Fruit fly (Drosophila melanogaster) whole organism, embryonic: ENCODE results near the gene ebo.

Experiments used
- Bdp1 ChIP-seq: fragments of 200-800 bp; sonication (Bioruptor generic); optimal IDR thresholded peaks from 3 replicates; lab custom pipeline; 2016; ENCODE audit warnings: missing biosample characterization, missing genetic modification characterization
- CG10209 ChIP-seq: fragments of 200-800 bp; sonication (Bioruptor generic); optimal IDR thresholded peaks from 3 replicates; lab custom pipeline; 2017; ENCODE audit warnings: missing biosample characterization, mild to moderate bottlenecking, missing genetic modification characterization, missing genetic modification reagents
- CG10979 ChIP-seq: fragments of 200-800 bp; sonication (Bioruptor generic); optimal IDR thresholded peaks from 2 replicates; lab custom pipeline; 2018; ENCODE audit warnings: missing biosample characterization, mild to moderate bottlenecking, missing genetic modification characterization, moderate library complexity
- CG11398 ChIP-seq: fragments of 200-800 bp; sonication (Bioruptor generic); optimal IDR thresholded peaks from 2 replicates; lab custom pipeline; 2016; ENCODE audit warnings: missing biosample characterization, missing genetic modification characterization
- CG11456 ChIP-seq: fragments of 200-800 bp; sonication (Bioruptor generic); IDR thresholded peaks from 3 replicates; pipeline ENCODE4 v1.3.6; 2022; ENCODE audit warnings: missing biosample characterization, missing genetic modification characterization
- CG11695 ChIP-seq: fragments of 200-800 bp; sonication (Bioruptor generic); IDR thresholded peaks from 3 replicates; pipeline ENCODE4 v1.3.6; 2022; ENCODE audit warnings: missing biosample characterization, missing genetic modification characterization
- CG13424 ChIP-seq: fragments of 200-800 bp; sonication (Bioruptor generic); optimal IDR thresholded peaks from 2 replicates; lab custom pipeline; 2019; ENCODE audit warnings: missing biosample characterization, mild to moderate bottlenecking, missing genetic modification characterization, moderate library complexity
- CG15073 ChIP-seq: fragments of 200-800 bp; sonication (Bioruptor generic); optimal IDR thresholded peaks from 2 replicates; lab custom pipeline; 2016; ENCODE audit warnings: missing biosample characterization, missing genetic modification characterization
- CG15514 ChIP-seq: fragments of 200-800 bp; sonication (Bioruptor generic); optimal IDR thresholded peaks from 3 replicates; lab custom pipeline; 2017; ENCODE audit warnings: missing biosample characterization, missing genetic modification characterization, mild to moderate bottlenecking, moderate library complexity, missing genetic modification reagents
- CG17802 ChIP-seq: fragments of 200-800 bp; sonication (Bioruptor generic); optimal IDR thresholded peaks from 2 replicates; lab custom pipeline; 2018; ENCODE audit warnings: missing biosample characterization, mild to moderate bottlenecking, missing genetic modification characterization, moderate library complexity
- CG17829 ChIP-seq: fragments of 200-800 bp; optimal IDR thresholded peaks from 2 replicates; lab custom pipeline; 2019; ENCODE audit warnings: missing biosample characterization, mild to moderate bottlenecking, missing genetic modification characterization, moderate library complexity
- CG2712 ChIP-seq: fragments of 200-800 bp; optimal IDR thresholded peaks from 3 replicates; lab custom pipeline; 2019; ENCODE audit warnings: missing biosample characterization, mild to moderate bottlenecking, missing genetic modification characterization, moderate library complexity
- CG3163 ChIP-seq: fragments of 200-800 bp; sonication (Bioruptor generic); optimal IDR thresholded peaks from 3 replicates; lab custom pipeline; 2016; ENCODE audit warnings: missing biosample characterization, missing genetic modification characterization
- CG32532 ChIP-seq: fragments of 200-800 bp; sonication (Bioruptor generic); IDR thresholded peaks from 2 replicates; pipeline ENCODE4 v1.3.6; 2022; ENCODE audit warnings: missing biosample characterization, missing genetic modification characterization
- CG32767 ChIP-seq: fragments of 200-800 bp; sonication (Bioruptor generic); IDR thresholded peaks from 2 replicates; pipeline ENCODE4 v1.3.6; 2022; ENCODE audit warnings: missing biosample characterization, missing genetic modification characterization
- CG34422 ChIP-seq: fragments of 200-800 bp; sonication (Bioruptor generic); IDR thresholded peaks from 3 replicates; pipeline ENCODE4 v1.3.6; 2022; ENCODE audit warnings: missing biosample characterization, missing genetic modification characterization
- CG3847 ChIP-seq: fragments of 200-800 bp; sonication (Bioruptor generic); IDR thresholded peaks from 2 replicates; pipeline ENCODE4 v1.3.6; 2022; ENCODE audit warnings: missing biosample characterization, missing genetic modification characterization
- CG6813 ChIP-seq: fragments of 200-800 bp; sonication (Bioruptor generic); optimal IDR thresholded peaks from 2 replicates; lab custom pipeline; 2017; ENCODE audit warnings: missing biosample characterization, missing genetic modification characterization, mild to moderate bottlenecking, moderate library complexity, missing genetic modification reagents
- CG7271 ChIP-seq: fragments of 200-800 bp; sonication (Bioruptor generic); optimal IDR thresholded peaks from 2 replicates; lab custom pipeline; 2018; ENCODE audit warnings: missing biosample characterization, mild to moderate bottlenecking, missing genetic modification characterization, moderate library complexity
- CG7372 ChIP-seq: fragments of 200-800 bp; sonication (Bioruptor generic); IDR thresholded peaks from 2 replicates; pipeline ENCODE4 v1.3.6; 2022; ENCODE audit warnings: missing biosample characterization, missing genetic modification characterization
- CG8388 ChIP-seq: fragments of 200-800 bp; sonication (Bioruptor generic); optimal IDR thresholded peaks from 2 replicates; lab custom pipeline; 2019; ENCODE audit warnings: missing biosample characterization, mild to moderate bottlenecking, missing genetic modification characterization, moderate library complexity
- CG9727 ChIP-seq: fragments of 200-800 bp; sonication (Bioruptor generic); optimal IDR thresholded peaks from 3 replicates; lab custom pipeline; 2017; ENCODE audit warnings: missing biosample characterization, mild to moderate bottlenecking, missing genetic modification characterization
- CG9797 ChIP-seq: fragments of 200-800 bp; sonication (Bioruptor generic); optimal IDR thresholded peaks from 3 replicates; lab custom pipeline; 2018; ENCODE audit warnings: missing biosample characterization, mild to moderate bottlenecking, missing genetic modification characterization
- Chrac-16 ChIP-seq: fragments of 200-800 bp; sonication (Bioruptor generic); optimal IDR thresholded peaks from 3 replicates; lab custom pipeline; 2016; ENCODE audit warnings: missing biosample characterization, missing genetic modification characterization
- Dbx ChIP-seq: fragments of 200-800 bp; sonication (Bioruptor generic); IDR thresholded peaks from 3 replicates; pipeline ENCODE4 v1.3.6; 2022; ENCODE audit warnings: missing biosample characterization, missing genetic modification characterization
- Deaf1 ChIP-seq: fragments of 200-800 bp; optimal IDR thresholded peaks from 3 replicates; lab custom pipeline; 2019; ENCODE audit warnings: missing biosample characterization, mild to moderate bottlenecking, missing genetic modification characterization, moderate library complexity
- Drgx ChIP-seq: fragments of 200-800 bp; sonication (Bioruptor generic); IDR thresholded peaks from 2 replicates; pipeline ENCODE4 v1.3.6; 2022; ENCODE audit warnings: missing biosample characterization, missing genetic modification characterization
- Ets97D ChIP-seq: fragments of 200-800 bp; sonication (Bioruptor generic); optimal IDR thresholded peaks from 3 replicates; lab custom pipeline; 2016; ENCODE audit warnings: missing biosample characterization, missing genetic modification characterization
- Fer2 ChIP-seq: fragments of 200-800 bp; sonication (Bioruptor generic); optimal IDR thresholded peaks from 2 replicates; lab custom pipeline; 2018; ENCODE audit warnings: missing biosample characterization, mild to moderate bottlenecking, missing genetic modification characterization, moderate library complexity
- Fer3 ChIP-seq: fragments of 200-800 bp; sonication (Bioruptor generic); optimal IDR thresholded peaks from 2 replicates; lab custom pipeline; 2018; ENCODE audit warnings: missing biosample characterization, mild to moderate bottlenecking, missing genetic modification characterization, moderate library complexity
- Jarid2 ChIP-seq: fragments of 200-800 bp; sonication (Bioruptor generic); optimal IDR thresholded peaks from 3 replicates; lab custom pipeline; 2017; ENCODE audit warnings: mild to moderate bottlenecking, missing biosample characterization, missing genetic modification reagents, missing genetic modification characterization
- MTF-1 ChIP-seq: fragments of 200-800 bp; sonication (Bioruptor generic); optimal IDR thresholded peaks from 2 replicates; lab custom pipeline; 2018; ENCODE audit warnings: missing biosample characterization, mild to moderate bottlenecking, missing genetic modification characterization, borderline replicate concordance
- Mrtf ChIP-seq: fragments of 200-800 bp; sonication (Bioruptor generic); IDR thresholded peaks from 3 replicates; pipeline ENCODE4 v1.3.6; 2022; ENCODE audit warnings: missing biosample characterization, missing genetic modification characterization
- Neu2 ChIP-seq: fragments of 200-800 bp; sonication (Bioruptor generic); optimal IDR thresholded peaks from 3 replicates; lab custom pipeline; 2016; ENCODE audit warnings: missing biosample characterization, missing genetic modification characterization, borderline replicate concordance
- Rfx ChIP-seq: fragments of 200-800 bp; sonication (Bioruptor generic); IDR thresholded peaks from 2 replicates; pipeline ENCODE4 v1.3.6; 2022; ENCODE audit warnings: missing biosample characterization, missing genetic modification characterization
- Rx ChIP-seq: fragments of 200-800 bp; sonication (Bioruptor generic); IDR thresholded peaks from 2 replicates; pipeline ENCODE4 v1.3.6; 2022; ENCODE audit warnings: missing biosample characterization, missing genetic modification characterization
- bcd ChIP-seq: fragments of 200-800 bp; sonication (Bioruptor generic); optimal IDR thresholded peaks from 2 replicates; lab custom pipeline; 2017; ENCODE audit warnings: missing biosample characterization, mild to moderate bottlenecking, missing genetic modification characterization
- croc ChIP-seq: fragments of 200-800 bp; sonication (Bioruptor generic); conservative IDR thresholded peaks from 3 replicates; pipeline ENCODE4 v1.3.6; 2022; ENCODE audit warnings: missing biosample characterization, missing genetic modification characterization
- dan ChIP-seq: fragments of 200-800 bp; sonication (Bioruptor generic); IDR thresholded peaks from 2 replicates; pipeline ENCODE4 v1.3.6; 2022; ENCODE audit warnings: missing biosample characterization, missing genetic modification characterization
- dmrt11E ChIP-seq: fragments of 200-800 bp; sonication (Bioruptor generic); optimal IDR thresholded peaks from 3 replicates; lab custom pipeline; 2018; ENCODE audit warnings: missing biosample characterization, mild to moderate bottlenecking, missing genetic modification characterization, moderate library complexity
- eyg ChIP-seq: fragments of 200-800 bp; sonication (Bioruptor generic); optimal IDR thresholded peaks from 3 replicates; lab custom pipeline; 2016; ENCODE audit warnings: missing biosample characterization, missing genetic modification characterization
- ftz-f1 ChIP-seq: fragments of 200-800 bp; sonication (Bioruptor generic); optimal IDR thresholded peaks from 2 replicates; lab custom pipeline; 2016; ENCODE audit warnings: missing biosample characterization, missing genetic modification characterization
- insv ChIP-seq, 2 experiments: fragments of 200-800 bp; sonication (Bioruptor generic); optimal IDR thresholded peaks; 3 replicates each; lab custom pipeline; 2016 to 2018; ENCODE audit warnings: missing biosample characterization in 2 of 2, missing genetic modification characterization in 2 of 2
- jigr1 ChIP-seq: fragments of 200-800 bp; sonication (Bioruptor generic); IDR thresholded peaks from 3 replicates; pipeline ENCODE4 v1.3.6; 2022; ENCODE audit warnings: missing biosample characterization, missing genetic modification characterization
- luna ChIP-seq: fragments of 200-800 bp; sonication (Bioruptor generic); optimal IDR thresholded peaks from 2 replicates; lab custom pipeline; 2016; ENCODE audit warnings: missing biosample characterization, missing genetic modification characterization
- nerfin-1 ChIP-seq: fragments of 200-800 bp; sonication (Bioruptor generic); optimal IDR thresholded peaks from 3 replicates; lab custom pipeline; 2019; ENCODE audit warnings: missing biosample characterization, mild to moderate bottlenecking, missing genetic modification characterization, moderate library complexity
- ro ChIP-seq: fragments of 200-800 bp; sonication (Bioruptor generic); IDR thresholded peaks from 2 replicates; pipeline ENCODE4 v1.3.6; 2022; ENCODE audit warnings: missing biosample characterization, missing genetic modification characterization
- scrt ChIP-seq: fragments of 200-800 bp; sonication (Bioruptor generic); optimal IDR thresholded peaks from 2 replicates; lab custom pipeline; 2018; ENCODE audit warnings: missing biosample characterization, mild to moderate bottlenecking, missing genetic modification characterization, moderate library complexity
- shn ChIP-seq: fragments of 200-800 bp; sonication (Bioruptor generic); optimal IDR thresholded peaks from 3 replicates; lab custom pipeline; 2016; ENCODE audit warnings: missing biosample characterization, missing genetic modification characterization
- tll ChIP-seq, 2 experiments: fragments of 200-800 bp in 1 of 2; fragments of >200 bp in 1 of 2; sonication (Bioruptor generic) in 1 of 2; optimal IDR thresholded peaks; 2 replicates each; lab custom pipeline; 2017 to 2019; ENCODE audit warnings: missing biosample characterization in 2 of 2, missing genetic modification characterization in 2 of 2, mild to moderate bottlenecking in 1 of 2, moderate library complexity in 1 of 2
- trem ChIP-seq: fragments of 200-800 bp; optimal IDR thresholded peaks from 3 replicates; lab custom pipeline; 2019; ENCODE audit warnings: missing biosample characterization, mild to moderate bottlenecking, missing genetic modification characterization, moderate library complexity
- wdn ChIP-seq: fragments of 200-800 bp; sonication (Bioruptor generic); IDR thresholded peaks from 2 replicates; pipeline ENCODE4 v1.3.6; 2022; ENCODE audit warnings: missing biosample characterization, missing genetic modification characterization

The ebo gene

DNA sequence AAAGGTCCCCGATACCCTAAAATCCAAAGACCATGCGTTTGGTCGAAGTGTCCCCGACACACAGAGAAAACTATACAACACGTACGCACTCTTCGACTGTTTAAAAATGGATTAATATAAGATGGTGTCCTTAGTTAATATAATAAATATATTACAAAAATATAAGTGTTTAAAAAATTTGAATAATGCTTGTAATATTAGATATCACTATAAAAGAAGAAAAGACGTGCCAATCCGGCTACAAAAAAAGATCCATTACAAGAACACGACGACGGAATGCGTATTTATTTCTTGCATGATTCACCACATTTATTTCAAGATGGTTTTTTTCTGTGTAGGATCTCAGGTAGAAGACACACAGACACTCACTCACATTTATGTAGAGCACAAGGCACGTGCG lies 18.6 kb downstream of the ebo start (continued):
- no peak for TF ChIP-seq tll (GFP tag; optimal IDR thresholded peaks at IDR 0.05; lab: Kevin White, UChicago)
- no peak for TF ChIP-seq CG15514
- no peak for TF ChIP-seq CG17802 (tag; lab: Kevin White, UChicago)
- peak; percentile 51 for TF ChIP-seq CG8388 (GFP tag; lab: Kevin White, UChicago)
- TF ChIP-seq ftz-f1 (GFP tag; lab: Kevin White, UChicago), result no peak
- TF ChIP-seq Mrtf (GFP tag; lab: Robert Waterston, UW), result no peak
- no peak for TF ChIP-seq CG13424 (tag; lab: Kevin White, UChicago)
- TF ChIP-seq Ets97D (GFP tag; lab: Kevin White, UChicago), result no peak
- TF ChIP-seq CG11398, result no peak
- peak; percentile 21 for TF ChIP-seq nerfin-1
- no peak for TF ChIP-seq Drgx
- peak; percentile 56 for TF ChIP-seq trem
- no peak for TF ChIP-seq Neu2
- TF ChIP-seq Rfx, result no peak
- no peak for TF ChIP-seq Jarid2
- TF ChIP-seq bcd, result peak; percentile 8
- TF ChIP-seq Bdp1 (GFP tag; lab: Kevin White, UChicago), result no peak
- TF ChIP-seq CG9797 (GFP tag; lab: Kevin White, UChicago), result no peak
- TF ChIP-seq croc (GFP tag; lab: Robert Waterston, UW), result peak; percentile 25; the same call in 1 of the 3 replicates
- no peak for TF ChIP-seq eyg
- TF ChIP-seq CG9727 (GFP tag; lab: Kevin White, UChicago), result peak; percentile 85
- no peak for TF ChIP-seq Deaf1
- no peak for TF ChIP-seq CG11695
- TF ChIP-seq CG7271 (tag; lab: Kevin White, UChicago), result no peak
- TF ChIP-seq MTF-1, result no peak
- TF ChIP-seq CG32532 (GFP tag; lab: Robert Waterston, UW), result no peak
- no peak for TF ChIP-seq CG34422
- peak; percentile 33 for TF ChIP-seq CG10209 (GFP tag; lab: Kevin White, UChicago)
- peak; percentile 74 for TF ChIP-seq CG17829 (tag; lab: Kevin White, UChicago)
- TF ChIP-seq CG7372 (GFP tag; lab: Robert Waterston, UW), result no peak
- peak; percentile 90 for TF ChIP-seq dmrt11E (tag; lab: Kevin White, UChicago)
- TF ChIP-seq CG10979 (tag; lab: Kevin White, UChicago), result peak; percentile 77
- no peak for TF ChIP-seq CG11456 (GFP tag; lab: Robert Waterston, UW)
- TF ChIP-seq Fer2 (tag; lab: Kevin White, UChicago), result no peak
- TF ChIP-seq Fer3 (tag; lab: Kevin White, UChicago), result no peak
- peak; percentile 82 for TF ChIP-seq CG2712 (tag; lab: Kevin White, UChicago)
- TF ChIP-seq Dbx, result no peak
- no peak for TF ChIP-seq CG15073 (GFP tag; lab: Kevin White, UChicago)
- no peak for TF ChIP-seq ro (GFP tag; lab: Robert Waterston, UW)
- no peak for TF ChIP-seq CG3163 (GFP tag; lab: Kevin White, UChicago)
- TF ChIP-seq CG6813 (GFP tag; lab: Kevin White, UChicago), result peak; percentile 7
- TF ChIP-seq CG3847 (GFP tag; lab: Robert Waterston, UW), result no peak
- no peak for TF ChIP-seq scrt
- peak; percentile 28 for TF ChIP-seq Chrac-16 (GFP tag; lab: Kevin White, UChicago)
- TF ChIP-seq wdn (GFP tag; lab: Robert Waterston, UW), result no peak
- TF ChIP-seq shn (GFP tag; lab: Kevin White, UChicago), result no peak
- TF ChIP-seq insv (GFP tag; optimal IDR thresholded peaks at IDR 0.05; lab: Kevin White, UChicago), result no peak
- TF ChIP-seq jigr1 (GFP tag; lab: Robert Waterston, UW), result no peak
- no peak for TF ChIP-seq luna (GFP tag; lab: Kevin White, UChicago)
- TF ChIP-seq dan, result no peak
- TF ChIP-seq CG32767, result no peak
- no peak for TF ChIP-seq Rx (GFP tag; lab: Robert Waterston, UW)
